Worm (Caenorhabditis elegans) whole organism, late embryonic: ENCODE data around the gene F38B6.7.

Experiments used
- F13H6.1 ChIP-seq: sonication (generic microtip); optimal IDR thresholded peaks from 2 replicates; lab custom pipeline; 2016; ENCODE audit warnings: missing genetic modification characterization, missing compliant biosample characterization
- ceh-2 ChIP-seq: sonication (generic microtip); optimal IDR thresholded peaks from 2 replicates; lab custom pipeline; 2016; ENCODE audit warnings: missing genotype, missing genetic modification characterization, missing compliant biosample characterization
- ceh-45 ChIP-seq: fragments of 200-800 bp; sonication (Bioruptor generic); IDR thresholded peaks from 2 replicates; pipeline ENCODE4 v1.3.6; 2022; ENCODE audit warnings: missing genetic modification reagents, missing genetic modification characterization, missing compliant biosample characterization
- dmd-4 ChIP-seq: sonication (generic microtip); optimal IDR thresholded peaks from 2 replicates; lab custom pipeline; 2016; ENCODE audit warnings: borderline replicate concordance, missing genetic modification characterization, missing compliant biosample characterization
- ets-4 ChIP-seq: sonication (generic microtip); optimal IDR thresholded peaks from 2 replicates; lab custom pipeline; 2016; ENCODE audit warnings: missing genetic modification characterization, missing compliant biosample characterization
- fkh-6 ChIP-seq: sonication (generic microtip); optimal IDR thresholded peaks from 2 replicates; lab custom pipeline; 2016; ENCODE audit warnings: missing genetic modification characterization, missing compliant biosample characterization
- gmeb-2 ChIP-seq: sonication (generic microtip); optimal IDR thresholded peaks from 2 replicates; lab custom pipeline; 2016; ENCODE audit warnings: missing genetic modification characterization, inconsistent platforms, missing compliant biosample characterization
- hlh-8 ChIP-seq: sonication (generic microtip); optimal IDR thresholded peaks from 2 replicates; lab custom pipeline; 2016; ENCODE audit warnings: missing genotype, missing genetic modification characterization, missing compliant biosample characterization
- lin-11 ChIP-seq: fragments of 200-800 bp; sonication (Bioruptor generic); optimal IDR thresholded peaks from 2 replicates; lab custom pipeline; 2018; ENCODE audit warnings: mild to moderate bottlenecking, missing genetic modification characterization, missing compliant biosample characterization
- nhr-11 ChIP-seq: fragments of 150-350 bp; optimal IDR thresholded peaks from 2 replicates; lab custom pipeline; 2014; ENCODE audit warnings: missing biosample characterization, missing genetic modification characterization
- nhr-232 ChIP-seq: sonication (generic microtip); optimal IDR thresholded peaks from 2 replicates; lab custom pipeline; 2016; ENCODE audit warnings: missing genetic modification characterization, missing compliant biosample characterization
- pha-4 ChIP-seq: fragments of 150-350 bp; optimal IDR thresholded peaks from 2 replicates; lab custom pipeline; 2018; ENCODE audit warnings: missing biosample characterization, missing genetic modification reagents, missing genetic modification characterization
- tbx-2 ChIP-seq: sonication (generic microtip); optimal IDR thresholded peaks from 2 replicates; lab custom pipeline; 2016; ENCODE audit warnings: missing genetic modification characterization, missing compliant biosample characterization

ce11 chrX:6738535-6738934 is 40.4 kb upstream of the F38B6.7 start:
- TF ChIP-seq gmeb-2 (tag; lab: Kevin White, UChicago) (no peak), ets-4 (tag; lab: Kevin White, UChicago) (no peak), F13H6.1 (tag; lab: Kevin White, UChicago) (no peak), lin-11 (tag; lab: Kevin White, UChicago) (no peak), tbx-2 (tag; lab: Kevin White, UChicago) (no peak), fkh-6 (tag; lab: Kevin White, UChicago) (no peak), nhr-232 (tag; lab: Kevin White, UChicago) (no peak), hlh-8 (no peak), dmd-4 (tag; lab: Kevin White, UChicago) (no peak), pha-4 (tag; lab: Kevin White, UChicago) (no peak), nhr-11 (tag; lab: Kevin White, UChicago) (no peak), ceh-45 (GFP tag; lab: Robert Waterston, UW) (no peak), ceh-2 (tag; lab: Kevin White, UChicago) (no peak)
